Fruit fly (Drosophila melanogaster) whole organism, prepupa: ENCODE results near the gene Mst85C.

Experiments
- CG10631 ChIP-seq: fragments of 200-800 bp; sonication (Bioruptor generic); optimal IDR thresholded peaks from 2 replicates; lab custom pipeline; 2016; ENCODE audit warnings: missing biosample characterization, missing genetic modification characterization
- CG10669 ChIP-seq: fragments of 200-800 bp; sonication (Bioruptor generic); optimal IDR thresholded peaks from 3 replicates; lab custom pipeline; 2018; ENCODE audit warnings: missing biosample characterization, mild to moderate bottlenecking, missing genetic modification characterization, moderate library complexity
- CG11762 ChIP-seq: fragments of 200-800 bp; sonication (Bioruptor generic); optimal IDR thresholded peaks from 3 replicates; lab custom pipeline; 2016; ENCODE audit warnings: missing biosample characterization, missing genetic modification characterization; ENCODE audit not compliant: insufficient read depth
- CG15336 ChIP-seq: fragments of 200-800 bp; sonication (Bioruptor generic); IDR thresholded peaks from 2 replicates; pipeline ENCODE4 v1.3.6; 2022; ENCODE audit warnings: missing biosample characterization, missing genetic modification characterization
- CG3032 ChIP-seq: fragments of 200-800 bp; optimal IDR thresholded peaks from 2 replicates; lab custom pipeline; 2019; ENCODE audit warnings: missing biosample characterization, mild to moderate bottlenecking, missing genetic modification characterization, moderate library complexity
- CG31627 ChIP-seq: fragments of 200-800 bp; sonication (Bioruptor generic); optimal IDR thresholded peaks from 3 replicates; lab custom pipeline; 2016; ENCODE audit warnings: missing biosample characterization, missing genetic modification characterization
- CG34406 ChIP-seq: fragments of 200-800 bp; sonication (Bioruptor generic); optimal IDR thresholded peaks from 3 replicates; lab custom pipeline; 2016; ENCODE audit warnings: missing biosample characterization, missing genetic modification characterization
- CG3919 ChIP-seq: fragments of 200-800 bp; sonication (Bioruptor generic); optimal IDR thresholded peaks from 3 replicates; lab custom pipeline; 2016; ENCODE audit warnings: missing biosample characterization, missing genetic modification characterization
- CG4318 ChIP-seq: fragments of 200-800 bp; sonication (Bioruptor generic); optimal IDR thresholded peaks from 3 replicates; lab custom pipeline; 2017; ENCODE audit warnings: missing biosample characterization, mild to moderate bottlenecking, missing genetic modification characterization
- CG6163 ChIP-seq: fragments of 200-800 bp; sonication (Bioruptor generic); IDR thresholded peaks from 3 replicates; pipeline ENCODE4 v1.3.6; 2022; ENCODE audit warnings: missing biosample characterization, missing genetic modification characterization
- CG6792 ChIP-seq: fragments of 200-800 bp; sonication (Bioruptor generic); optimal IDR thresholded peaks from 3 replicates; lab custom pipeline; 2016; ENCODE audit warnings: missing biosample characterization, missing genetic modification characterization
- CG6808 ChIP-seq: fragments of 200-800 bp; sonication (Bioruptor generic); optimal IDR thresholded peaks from 3 replicates; lab custom pipeline; 2017; ENCODE audit warnings: missing biosample characterization, missing genetic modification characterization, mild to moderate bottlenecking, moderate library complexity, missing genetic modification reagents
- CG6854 ChIP-seq: fragments of 200-800 bp; sonication (Bioruptor generic); optimal IDR thresholded peaks from 2 replicates; lab custom pipeline; 2017; ENCODE audit warnings: missing biosample characterization, mild to moderate bottlenecking, missing genetic modification characterization
- CG8119 ChIP-seq: fragments of 200-800 bp; sonication (Bioruptor generic); IDR thresholded peaks from 3 replicates; pipeline ENCODE4 v1.3.6; 2022; ENCODE audit warnings: missing biosample characterization, missing genetic modification characterization
- CG8319 ChIP-seq: fragments of 200-800 bp; sonication (Bioruptor generic); optimal IDR thresholded peaks from 3 replicates; lab custom pipeline; 2016; ENCODE audit warnings: missing biosample characterization, missing genetic modification characterization
- CG8632 ChIP-seq: fragments of 200-800 bp; sonication (Bioruptor generic); optimal IDR thresholded peaks from 3 replicates; lab custom pipeline; 2016; ENCODE audit warnings: missing biosample characterization, missing genetic modification characterization
- CG9139 ChIP-seq: fragments of 200-800 bp; sonication (Bioruptor generic); optimal IDR thresholded peaks from 3 replicates; lab custom pipeline; 2017; ENCODE audit warnings: missing biosample characterization, mild to moderate bottlenecking, missing genetic modification characterization
- Eip75B ChIP-seq: fragments of 200-800 bp; sonication (Bioruptor generic); optimal IDR thresholded peaks from 3 replicates; lab custom pipeline; 2016; ENCODE audit warnings: missing biosample characterization, missing genetic modification characterization
- Eip78C ChIP-seq: fragments of 200-800 bp; sonication (Bioruptor generic); peaks from one replicate; lab custom pipeline; 2016; ENCODE audit warnings: missing biosample characterization, missing genetic modification characterization
- Gug ChIP-seq: fragments of 200-800 bp; sonication (Bioruptor generic); IDR thresholded peaks from 2 replicates; pipeline ENCODE4 v1.3.6; 2022; ENCODE audit warnings: missing biosample characterization, missing genetic modification characterization
- Hr39 ChIP-seq: fragments of 200-800 bp; sonication (Bioruptor generic); optimal IDR thresholded peaks from 2 replicates; lab custom pipeline; 2016; ENCODE audit warnings: missing biosample characterization, missing genetic modification characterization
- Hr4 ChIP-seq: fragments of 200-800 bp; sonication (Bioruptor generic); optimal IDR thresholded peaks from 3 replicates; lab custom pipeline; 2016; ENCODE audit warnings: missing biosample characterization, missing genetic modification characterization
- Lpt ChIP-seq: fragments of 200-800 bp; sonication (Bioruptor generic); optimal IDR thresholded peaks from 3 replicates; lab custom pipeline; 2016; ENCODE audit warnings: missing biosample characterization, missing genetic modification characterization
- Met ChIP-seq: fragments of 200-800 bp; sonication (Bioruptor generic); optimal IDR thresholded peaks from 3 replicates; lab custom pipeline; 2016; ENCODE audit warnings: missing biosample characterization, missing genetic modification characterization
- Sox102F ChIP-seq: fragments of 200-800 bp; sonication (Bioruptor generic); optimal IDR thresholded peaks from 2 replicates; lab custom pipeline; 2016; ENCODE audit warnings: missing biosample characterization, mild to moderate bottlenecking, missing genetic modification characterization
- Sox14 ChIP-seq: fragments of 200-800 bp; sonication (Bioruptor generic); optimal IDR thresholded peaks from 3 replicates; lab custom pipeline; 2016; ENCODE audit warnings: missing biosample characterization, missing genetic modification characterization
- achi ChIP-seq: fragments of 200-800 bp; sonication (Bioruptor generic); optimal IDR thresholded peaks from 3 replicates; lab custom pipeline; 2016; ENCODE audit warnings: missing biosample characterization, missing genetic modification characterization
- cyc ChIP-seq: fragments of 200-800 bp; sonication (Bioruptor generic); optimal IDR thresholded peaks from 3 replicates; lab custom pipeline; 2016; ENCODE audit warnings: missing biosample characterization, missing genetic modification characterization
- dac ChIP-seq: fragments of 200-800 bp; sonication (Bioruptor generic); optimal IDR thresholded peaks from 2 replicates; lab custom pipeline; 2017; ENCODE audit warnings: missing biosample characterization, mild to moderate bottlenecking, missing genetic modification characterization
- eg ChIP-seq: fragments of 200-800 bp; sonication (Bioruptor generic); IDR thresholded peaks from 3 replicates; pipeline ENCODE4 v1.3.6; 2022; ENCODE audit warnings: missing biosample characterization, missing genetic modification characterization
- esn ChIP-seq: fragments of 200-800 bp; sonication (Bioruptor generic); optimal IDR thresholded peaks from 2 replicates; lab custom pipeline; 2016; ENCODE audit warnings: missing biosample characterization, mild to moderate bottlenecking, missing genetic modification characterization, moderate library complexity
- fd59A ChIP-seq: fragments of 200-800 bp; sonication (Bioruptor generic); optimal IDR thresholded peaks from 2 replicates; lab custom pipeline; 2017; ENCODE audit warnings: missing biosample characterization, mild to moderate bottlenecking, missing genetic modification characterization, missing genetic modification reagents
- fd85E ChIP-seq: fragments of 200-800 bp; sonication (Bioruptor generic); optimal IDR thresholded peaks from 3 replicates; lab custom pipeline; 2016; ENCODE audit warnings: missing biosample characterization, missing genetic modification characterization
- lz ChIP-seq: fragments of 200-800 bp; sonication (Bioruptor generic); optimal IDR thresholded peaks from 3 replicates; lab custom pipeline; 2016; ENCODE audit warnings: missing biosample characterization, missing genetic modification characterization
- net ChIP-seq: fragments of 200-800 bp; sonication (Bioruptor generic); optimal IDR thresholded peaks from 3 replicates; lab custom pipeline; 2016; ENCODE audit warnings: missing biosample characterization, missing genetic modification characterization
- pdm3 ChIP-seq: fragments of 200-800 bp; sonication (Bioruptor generic); optimal IDR thresholded peaks from 3 replicates; lab custom pipeline; 2016; ENCODE audit warnings: missing biosample characterization, missing genetic modification characterization
- salr ChIP-seq, 2 experiments: fragments of 200-800 bp; sonication (Bioruptor generic); optimal IDR thresholded peaks; 3 replicates each; lab custom pipeline; 2016 to 2018; ENCODE audit warnings: missing biosample characterization in 2 of 2, missing genetic modification characterization in 2 of 2, mild to moderate bottlenecking in 1 of 2
- ss ChIP-seq, 2 experiments: fragments of 200-800 bp; sonication (Bioruptor generic); optimal IDR thresholded peaks; 2 replicates in 1 of 2; 3 replicates in 1 of 2; lab custom pipeline; 2017 to 2018; ENCODE audit warnings: mild to moderate bottlenecking in 2 of 2, missing biosample characterization in 2 of 2, missing genetic modification characterization in 2 of 2, moderate library complexity in 1 of 2
- svp ChIP-seq: fragments of 200-800 bp; sonication (Bioruptor generic); peaks from one replicate; lab custom pipeline; 2016; ENCODE audit warnings: missing biosample characterization, missing genetic modification characterization
- topi ChIP-seq: fragments of 200-800 bp; sonication (Bioruptor generic); optimal IDR thresholded peaks from 3 replicates; lab custom pipeline; 2016; ENCODE audit warnings: missing biosample characterization, missing genetic modification characterization
- vri ChIP-seq: fragments of 200-800 bp; sonication (Bioruptor generic); optimal IDR thresholded peaks from 3 replicates; lab custom pipeline; 2016; ENCODE audit warnings: missing biosample characterization, mild to moderate bottlenecking, missing genetic modification characterization

Mst85C gene

dm6 chr3R:9033619-9034401 is 14.6 kb upstream of the Mst85C start (continued):
- TF ChIP-seq Met (peak; percentile 87), Sox14 (GFP tag; lab: Kevin White, UChicago) (peak; percentile 82), fd59A (peak; percentile 81), CG10669 (GFP tag; lab: Kevin White, UChicago) (peak; percentile 79), CG6808 (GFP tag; lab: Kevin White, UChicago) (peak; percentile 88), Hr4 (GFP tag; lab: Kevin White, UChicago) (peak; percentile 77), CG15336 (GFP tag; lab: Robert Waterston, UW) (peak; percentile 83), Lpt (GFP tag; lab: Kevin White, UChicago) (peak; percentile 76), CG11762 (GFP tag; lab: Kevin White, UChicago) (peak; percentile 70), CG4318 (GFP tag; lab: Kevin White, UChicago) (peak; percentile 76), CG9139 (GFP tag; lab: Kevin White, UChicago) (peak; percentile 78), cyc (GFP tag; lab: Kevin White, UChicago) (peak; percentile 58), net (GFP tag; lab: Kevin White, UChicago) (peak; percentile 87), CG3919 (GFP tag; lab: Kevin White, UChicago) (peak; percentile 78), achi (GFP tag; lab: Kevin White, UChicago) (peak; percentile 84), CG8319 (GFP tag; lab: Kevin White, UChicago) (peak; percentile 50), vri (GFP tag; lab: Kevin White, UChicago) (peak; percentile 63), fd85E (no peak), pdm3 (peak; percentile 81), CG6854 (GFP tag; lab: Kevin White, UChicago) (peak; percentile 65), salr (GFP tag; optimal IDR thresholded peaks at IDR 0.05; lab: Kevin White, UChicago) (peak in 1 of 2 experiments; percentile 84), Hr39 (peak; percentile 56), CG8632 (GFP tag; lab: Kevin White, UChicago) (peak; percentile 86)
- TF ChIP-seq, all 60 proteins: peak for 58

- TF ChIP-seq fd59A, result no peak
- TF ChIP-seq Gug (GFP tag; lab: Robert Waterston, UW), result no peak
- no peak for TF ChIP-seq salr (GFP tag; optimal IDR thresholded peaks at IDR 0.05; lab: Kevin White, UChicago)
- no peak for TF ChIP-seq CG6792 (GFP tag; lab: Kevin White, UChicago)
- TF ChIP-seq CG11762 (GFP tag; lab: Kevin White, UChicago), result no peak
- TF ChIP-seq topi (GFP tag; lab: Kevin White, UChicago), result peak; percentile 15
- TF ChIP-seq Sox14 (GFP tag; lab: Kevin White, UChicago), result no peak
- TF ChIP-seq Eip78C (GFP tag; lab: Kevin White, UChicago), result peak; percentile 52
- peak; percentile 3 for TF ChIP-seq CG31627
- TF ChIP-seq CG8319 (GFP tag; lab: Kevin White, UChicago), result no peak
- no peak for TF ChIP-seq achi (GFP tag; lab: Kevin White, UChicago)
- no peak for TF ChIP-seq Lpt (GFP tag; lab: Kevin White, UChicago)
- no peak for TF ChIP-seq pdm3
- TF ChIP-seq esn, result peak; percentile 38
- TF ChIP-seq CG15336 (GFP tag; lab: Robert Waterston, UW), result no peak
- no peak for TF ChIP-seq CG34406
- TF ChIP-seq CG10631 (GFP tag; lab: Kevin White, UChicago), result no peak
- no peak for TF ChIP-seq Eip75B (GFP tag; lab: Kevin White, UChicago)
- TF ChIP-seq dac (GFP tag; lab: Kevin White, UChicago), result no peak
- peak; percentile 59 for TF ChIP-seq svp (GFP tag; lab: Kevin White, UChicago)
- peak; percentile 21 for TF ChIP-seq lz
- TF ChIP-seq CG6163 (GFP tag; lab: Robert Waterston, UW), result no peak
- TF ChIP-seq cyc (GFP tag; lab: Kevin White, UChicago), result peak; percentile 7
- TF ChIP-seq, all 60 proteins: peak for 7
Measured at dm6 chr3R:9035252-9035651, 13.2 kb upstream of the Mst85C start.

- TF ChIP-seq ss (GFP tag; optimal IDR thresholded peaks at IDR 0.05; lab: Kevin White, UChicago) (no peak), Lpt (GFP tag; lab: Kevin White, UChicago) (no peak), CG34406 (no peak), topi (GFP tag; lab: Kevin White, UChicago) (no peak), CG3919 (GFP tag; lab: Kevin White, UChicago) (no peak), Gug (GFP tag; lab: Robert Waterston, UW) (no peak), CG11762 (GFP tag; lab: Kevin White, UChicago) (no peak), Met (no peak), CG6792 (GFP tag; lab: Kevin White, UChicago) (no peak), Sox102F (no peak), CG4318 (GFP tag; lab: Kevin White, UChicago) (no peak), net (GFP tag; lab: Kevin White, UChicago) (no peak), CG10669 (GFP tag; lab: Kevin White, UChicago) (no peak), Sox14 (GFP tag; lab: Kevin White, UChicago) (no peak), CG6808 (GFP tag; lab: Kevin White, UChicago) (no peak), CG8119 (GFP tag; lab: Robert Waterston, UW) (no peak), CG3032 (tag; lab: Kevin White, UChicago) (no peak), eg (GFP tag; lab: Robert Waterston, UW) (no peak)
- TF ChIP-seq, all 60 proteins: peak for 0
Measured at dm6 chr3R:9037946-9038345, 10.5 kb upstream of the Mst85C start.
